Worm (Caenorhabditis elegans) whole organism, L4 larva: ENCODE measurements around the gene acr-3.

Experiments used
- F10B5.3 ChIP-seq: sonication (generic microtip); optimal IDR thresholded peaks from 2 replicates; lab custom pipeline; 2016; ENCODE audit warnings: mild to moderate bottlenecking, missing genetic modification characterization, missing compliant biosample characterization
- F26F4.8 ChIP-seq: fragments of 200-800 bp; sonication (Bioruptor generic); conservative IDR thresholded peaks from 2 replicates; pipeline ENCODE4 v1.3.6; 2022; ENCODE audit warnings: missing genetic modification characterization, missing compliant biosample characterization
- F44E2.7 ChIP-seq: fragments of 200-800 bp; sonication (Bioruptor generic); IDR thresholded peaks from 2 replicates; pipeline ENCODE4 v2.1.2; 2022; ENCODE audit warnings: missing genetic modification characterization, missing compliant biosample characterization
- T20F7.1 ChIP-seq: fragments of 200-800 bp; sonication (Bioruptor generic); optimal IDR thresholded peaks from 2 replicates; lab custom pipeline; 2018; ENCODE audit warnings: mild to moderate bottlenecking, missing genetic modification characterization, missing compliant biosample characterization
- Y5F2A.4 ChIP-seq: fragments of 200-800 bp; sonication (Bioruptor generic); optimal IDR thresholded peaks from 2 replicates; lab custom pipeline; 2018; ENCODE audit warnings: mild to moderate bottlenecking, missing genetic modification characterization, missing compliant biosample characterization
- cey-2 ChIP-seq: sonication (generic microtip); optimal IDR thresholded peaks from 3 replicates; lab custom pipeline; 2017; ENCODE audit warnings: missing genetic modification characterization, mild to moderate bottlenecking, missing compliant biosample characterization, antibody characterized with exemption, borderline replicate concordance; ENCODE audit not compliant: insufficient read depth
- daf-12 ChIP-seq: fragments of 150-350 bp; optimal IDR thresholded peaks from 2 replicates; lab custom pipeline; 2014; ENCODE audit warnings: missing biosample characterization, missing genetic modification reagents, missing genetic modification characterization
- daf-16 ChIP-seq, 3 experiments: sonication (generic microtip); optimal IDR thresholded peaks; 2 replicates each; lab custom pipeline; 2016 to 2017; ENCODE audit warnings: missing genetic modification characterization in 3 of 3, missing genetic modification reagents in 3 of 3, mild to moderate bottlenecking in 2 of 3, missing compliant biosample characterization in 2 of 3, missing biosample characterization in 1 of 3, moderate library complexity in 1 of 3
- daf-19 ChIP-seq: fragments of 200-800 bp; sonication (Bioruptor generic); conservative IDR thresholded peaks from 2 replicates; pipeline ENCODE4 v1.3.6; 2022; ENCODE audit warnings: missing genetic modification characterization, missing compliant biosample characterization
- dmd-6 ChIP-seq: fragments of 200-800 bp; sonication (Bioruptor generic); IDR thresholded peaks from 2 replicates; pipeline ENCODE4 v1.3.6; 2022; ENCODE audit warnings: missing genetic modification reagents, missing genetic modification characterization, missing compliant biosample characterization
- dve-1 ChIP-seq: sonication (generic microtip); optimal IDR thresholded peaks from 2 replicates; lab custom pipeline; 2017; ENCODE audit warnings: antibody characterized with exemption, mild to moderate bottlenecking, missing genetic modification characterization, missing compliant biosample characterization; ENCODE audit not compliant: insufficient read depth
- egl-27 ChIP-seq: sonication (generic microtip); optimal IDR thresholded peaks from 3 replicates; lab custom pipeline; 2017; ENCODE audit warnings: missing biosample characterization, missing genetic modification reagents, missing genetic modification characterization
- egl-43 ChIP-seq: fragments of 200-800 bp; sonication (Bioruptor generic); IDR thresholded peaks from 2 replicates; pipeline ENCODE4 v1.3.6; 2022; ENCODE audit warnings: missing genetic modification reagents, missing genetic modification characterization, missing compliant biosample characterization
- fkh-10 ChIP-seq: fragments of 150-350 bp; optimal IDR thresholded peaks from 2 replicates; lab custom pipeline; 2014; ENCODE audit warnings: missing biosample characterization, missing genetic modification reagents, missing genetic modification characterization
- hlh-11 ChIP-seq: fragments of 200-800 bp; sonication (Bioruptor generic); optimal IDR thresholded peaks from 2 replicates; lab custom pipeline; 2018; ENCODE audit warnings: mild to moderate bottlenecking, missing genetic modification characterization, missing compliant biosample characterization
- hlh-30 ChIP-seq: sonication (generic microtip); optimal IDR thresholded peaks from 2 replicates; lab custom pipeline; 2017; ENCODE audit warnings: antibody characterized with exemption, mild to moderate bottlenecking, missing genetic modification characterization, missing compliant biosample characterization; ENCODE audit not compliant: insufficient read depth
- lim-7 ChIP-seq: fragments of 200-800 bp; sonication (Bioruptor generic); IDR thresholded peaks from 2 replicates; pipeline ENCODE4 v1.3.6; 2022; ENCODE audit warnings: missing genetic modification characterization, missing compliant biosample characterization
- lin-15B ChIP-seq: fragments of 150-350 bp; sonication (generic microtip); optimal IDR thresholded peaks from 3 replicates; lab custom pipeline; 2014; ENCODE audit warnings: missing biosample characterization, missing genetic modification characterization
- lin-29 ChIP-seq: fragments of 200-800 bp; sonication (Bioruptor generic); IDR thresholded peaks from 2 replicates; pipeline ENCODE4 v1.3.6; 2022; ENCODE audit warnings: missing genetic modification reagents, missing genetic modification characterization, missing compliant biosample characterization
- lin-38 ChIP-seq: fragments of 200-800 bp; sonication (Bioruptor generic); IDR thresholded peaks from 2 replicates; pipeline ENCODE4 v1.3.6; 2022; ENCODE audit warnings: missing genetic modification reagents, missing genetic modification characterization, missing compliant biosample characterization
- madf-9 ChIP-seq: fragments of 200-800 bp; sonication (Bioruptor generic); conservative IDR thresholded peaks from 2 replicates; pipeline ENCODE4 v1.3.6; 2022; ENCODE audit warnings: missing genetic modification reagents, missing genetic modification characterization, missing compliant biosample characterization
- mes-2 ChIP-seq: sonication (generic microtip); optimal IDR thresholded peaks from 2 replicates; lab custom pipeline; 2016; ENCODE audit warnings: missing genotype, mild to moderate bottlenecking, missing genetic modification characterization, missing compliant biosample characterization; ENCODE audit not compliant: poor library complexity, severe bottlenecking
- nhr-11 ChIP-seq: fragments of 150-350 bp; optimal IDR thresholded peaks from 2 replicates; lab custom pipeline; 2014; ENCODE audit warnings: missing biosample characterization, missing genetic modification characterization
- nhr-28 ChIP-seq: fragments of 150-350 bp; optimal IDR thresholded peaks from 2 replicates; lab custom pipeline; 2014; ENCODE audit warnings: missing biosample characterization, missing genetic modification characterization
- nhr-41 ChIP-seq: fragments of 200-800 bp; sonication (Bioruptor generic); IDR thresholded peaks from 2 replicates; pipeline ENCODE4 v1.3.6; 2022; ENCODE audit warnings: missing genetic modification reagents, missing genetic modification characterization, missing compliant biosample characterization
- nhr-76 ChIP-seq: fragments of 150-350 bp; optimal IDR thresholded peaks from 2 replicates; lab custom pipeline; 2014; ENCODE audit warnings: missing biosample characterization, missing genetic modification characterization
- nhr-77 ChIP-seq: fragments of 150-350 bp; optimal IDR thresholded peaks from 2 replicates; lab custom pipeline; 2014; ENCODE audit warnings: missing biosample characterization, missing genetic modification characterization
- php-3 ChIP-seq: fragments of 200-800 bp; sonication (Bioruptor generic); IDR thresholded peaks from 2 replicates; pipeline ENCODE4 v1.3.6; 2022; ENCODE audit warnings: missing genetic modification reagents, missing genetic modification characterization, missing compliant biosample characterization
- pqm-1 ChIP-seq: sonication (generic microtip); optimal IDR thresholded peaks from 2 replicates; lab custom pipeline; 2017; ENCODE audit warnings: missing biosample characterization, missing genetic modification characterization
- set-16 ChIP-seq: fragments of 200-800 bp; sonication (Bioruptor generic); IDR thresholded peaks from 2 replicates; pipeline ENCODE4 v1.3.6; 2022; ENCODE audit warnings: missing genetic modification reagents, missing genetic modification characterization, missing compliant biosample characterization
- spr-1 ChIP-seq: sonication (generic microtip); optimal IDR thresholded peaks from 2 replicates; lab custom pipeline; 2016; ENCODE audit warnings: mild to moderate bottlenecking, missing genetic modification characterization, missing compliant biosample characterization
- unc-62 ChIP-seq, 3 experiments: fragments of 150-350 bp in 1 of 3; sonication (generic microtip); optimal IDR thresholded peaks in 2 of 3; peaks in 1 of 3; 1 replicate in 1 of 3; 2 replicates in 2 of 3; lab custom pipeline; 2014 to 2017; ENCODE audit warnings: missing biosample characterization in 3 of 3, missing genetic modification characterization in 3 of 3, missing genetic modification reagents in 3 of 3, missing genotype in 1 of 3
- zag-1 ChIP-seq: fragments of 150-350 bp; optimal IDR thresholded peaks from 2 replicates; lab custom pipeline; 2014; ENCODE audit warnings: missing biosample characterization, missing genetic modification characterization
- zip-2 ChIP-seq: fragments of 150-350 bp; optimal IDR thresholded peaks from 2 replicates; lab custom pipeline; 2014; ENCODE audit warnings: missing biosample characterization, missing genetic modification characterization

acr-3 gene

DNA sequence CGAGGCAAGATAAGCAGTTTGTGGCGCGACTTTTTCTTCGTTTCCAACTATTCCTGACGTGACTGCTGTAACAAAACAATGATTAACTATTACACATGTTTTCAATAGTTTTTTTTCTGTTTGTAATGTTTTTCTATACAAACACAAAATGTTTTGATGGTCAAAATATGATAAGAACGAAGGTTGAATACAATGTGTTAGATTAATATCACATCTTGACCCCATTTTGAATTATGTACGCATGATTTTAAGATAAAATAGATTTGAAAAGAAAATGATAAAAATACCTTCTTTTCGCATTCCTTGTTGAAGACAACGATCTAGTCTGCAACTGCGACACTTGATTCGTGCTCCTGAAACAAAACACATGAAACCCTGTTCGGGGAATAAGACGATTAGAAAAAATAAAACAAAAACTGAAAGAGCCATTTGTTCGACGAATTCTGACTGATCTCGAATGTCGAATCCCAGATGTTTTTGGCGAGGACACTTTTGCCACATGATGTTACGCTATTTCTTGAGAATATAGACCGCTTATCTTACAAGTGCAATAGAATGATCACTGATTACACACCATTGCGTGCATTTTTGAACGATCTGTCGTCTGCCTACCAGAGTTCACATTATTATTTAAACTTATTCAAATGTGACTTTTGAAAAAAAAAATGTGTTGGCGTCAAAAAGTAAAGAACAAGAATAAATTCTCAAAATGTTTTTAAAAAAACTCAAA is 44.0 kb upstream of the acr-3 start (continued):
- no peak for TF ChIP-seq lin-15B (tag; lab: Kevin White, UChicago)
- TF ChIP-seq cey-2 (tag; lab: Kevin White, UChicago) = no peak
- TF ChIP-seq madf-9 (GFP tag; lab: Robert Waterston, UW) = no peak
- TF ChIP-seq nhr-41 (GFP tag; lab: Robert Waterston, UW) = no peak

DNA sequence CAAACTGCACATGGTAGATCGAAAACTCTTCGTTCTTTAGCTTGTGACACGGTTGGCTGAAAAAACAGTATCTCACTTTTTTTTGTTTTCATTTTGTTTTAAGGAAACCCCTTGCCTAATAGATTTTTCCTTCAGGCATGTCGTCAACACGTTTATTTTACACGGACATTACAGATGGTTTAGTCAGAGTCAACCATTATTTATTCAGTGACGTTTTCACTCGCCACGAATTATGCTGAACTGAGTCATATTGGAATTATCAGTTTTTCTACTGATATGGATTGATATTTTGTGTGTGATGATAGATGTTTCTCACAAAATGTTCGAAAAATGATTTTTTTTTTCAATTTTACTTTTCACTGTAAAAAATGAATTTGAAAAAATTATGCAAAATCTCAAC is 41.9 kb upstream of the acr-3 start:
- TF ChIP-seq nhr-28 (tag; lab: Kevin White, UChicago) = peak; percentile 75
- TF ChIP-seq daf-16 (GFP tag; optimal IDR thresholded peaks at IDR 0.05; lab: Kevin White, UChicago) = no peak
- peak; percentile 91 for TF ChIP-seq daf-16 (tag; optimal IDR thresholded peaks at IDR 0.05; lab: Kevin White, UChicago)
- no peak for TF ChIP-seq zip-2
- TF ChIP-seq nhr-77 (tag; lab: Kevin White, UChicago) = no peak
- no peak for TF ChIP-seq unc-62 (GFP tag; optimal IDR thresholded peaks at IDR 0.05 in 1 of 2; lab: Kevin White, UChicago)
- TF ChIP-seq unc-62 (tag; optimal IDR thresholded peaks at IDR 0.05; lab: Kevin White, UChicago) = no peak
- TF ChIP-seq dmd-6 (GFP tag; lab: Robert Waterston, UW) = peak; percentile 66
- TF ChIP-seq lim-7 (GFP tag; lab: Robert Waterston, UW) = no peak
- TF ChIP-seq zag-1 = no peak
- no peak for TF ChIP-seq spr-1 (tag; lab: Kevin White, UChicago)
- TF ChIP-seq mes-2 = no peak
- TF ChIP-seq daf-12 (tag; lab: Kevin White, UChicago) = no peak
- no peak for TF ChIP-seq madf-9 (GFP tag; lab: Robert Waterston, UW)
- TF ChIP-seq fkh-10 (GFP tag; lab: Kevin White, UChicago) = no peak
- TF ChIP-seq dve-1 (tag; lab: Kevin White, UChicago) = peak; percentile 54
- TF ChIP-seq hlh-11 = peak; percentile 65
- TF ChIP-seq daf-19 (GFP tag; lab: Robert Waterston, UW) = no peak
- no peak for TF ChIP-seq F44E2.7 (GFP tag; lab: Robert Waterston, UW)
- TF ChIP-seq pqm-1 (tag; lab: Kevin White, UChicago) = peak; percentile 85
- no peak for TF ChIP-seq hlh-30 (tag; lab: Kevin White, UChicago)
- no peak for TF ChIP-seq php-3 (GFP tag; lab: Robert Waterston, UW)
- no peak for TF ChIP-seq T20F7.1 (GFP tag; lab: Kevin White, UChicago)
- no peak for TF ChIP-seq Y5F2A.4 (GFP tag; lab: Kevin White, UChicago)
- no peak for TF ChIP-seq cey-2 (tag; lab: Kevin White, UChicago)
- no peak for TF ChIP-seq nhr-11 (tag; lab: Kevin White, UChicago)
- TF ChIP-seq nhr-41 (GFP tag; lab: Robert Waterston, UW) = no peak
- no peak for TF ChIP-seq lin-38 (GFP tag; lab: Robert Waterston, UW)
- no peak for TF ChIP-seq nhr-76 (tag; lab: Kevin White, UChicago)
- TF ChIP-seq lin-29 = no peak

DNA sequence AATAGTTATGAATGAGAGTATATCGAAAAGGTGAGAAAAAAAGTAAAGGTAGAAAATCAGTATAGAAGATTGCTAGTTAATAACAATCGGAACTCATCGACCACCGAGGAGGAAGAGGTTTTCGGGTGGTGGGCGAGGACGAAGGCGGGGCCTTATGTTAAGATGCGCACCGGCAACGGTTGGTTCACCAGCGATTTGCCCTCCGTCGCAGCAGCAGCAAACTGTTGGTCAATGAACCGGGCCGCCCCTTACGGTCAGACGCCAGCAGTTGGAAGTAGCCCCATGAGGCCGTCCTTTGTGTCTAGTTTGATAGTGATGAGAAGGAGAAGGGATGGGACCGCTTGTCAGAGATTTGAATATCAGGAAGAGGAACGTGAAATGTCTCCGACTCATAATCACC is 40.4 kb upstream of the acr-3 start, which contains the start of gene nhr-137:
TSS of gene nhr-137 (minus strand) at position 101 of the 400 bp plus-strand sequence.
- no peak for TF ChIP-seq egl-27 (tag; lab: Kevin White, UChicago)
- TF ChIP-seq set-16 (GFP tag; lab: Robert Waterston, UW) = peak; percentile 74
- TF ChIP-seq F10B5.3 (tag; lab: Kevin White, UChicago) = no peak
- no peak for TF ChIP-seq egl-43
- 0 out of 2 replicates have a peak, but pooled peaks have one; percentile 11 for TF ChIP-seq F26F4.8 (GFP tag; lab: Robert Waterston, UW)
- TF ChIP-seq, all 104 proteins: peak for 2
